Worm (Caenorhabditis elegans) whole organism, L4 larva: Measurements from ENCODE around the gene zip-6.

Source experiments
- ama-1 ChIP-seq: fragments of 150-350 bp; optimal IDR thresholded peaks from 2 replicates; lab custom pipeline; 2014; ENCODE audit warnings: inconsistent platforms, mixed read lengths
- ctbp-1 ChIP-seq: fragments of 200-800 bp; sonication (Bioruptor generic); IDR thresholded peaks from 2 replicates; pipeline ENCODE4 v1.3.6; 2022; ENCODE audit warnings: missing genetic modification reagents, missing genetic modification characterization, missing compliant biosample characterization
- sdz-12 ChIP-seq: fragments of 200-800 bp; sonication (Bioruptor generic); optimal IDR thresholded peaks from 2 replicates; lab custom pipeline; 2018; ENCODE audit warnings: mild to moderate bottlenecking, missing genetic modification characterization, missing compliant biosample characterization
- skn-1 ChIP-seq: fragments of 150-350 bp; optimal IDR thresholded peaks from 2 replicates; lab custom pipeline; 2014; ENCODE audit warnings: missing biosample characterization, missing genetic modification characterization
- zag-1 ChIP-seq: fragments of 150-350 bp; optimal IDR thresholded peaks from 2 replicates; lab custom pipeline; 2014; ENCODE audit warnings: missing biosample characterization, missing genetic modification characterization

ce11 chrIV:11212978-11213377, 5.0 kb downstream of the zip-6 start:
- TF ChIP-seq skn-1 (tag; lab: Kevin White, UChicago) (no peak), zag-1 (tag; lab: Kevin White, UChicago) (no peak), ama-1 (lab: Kevin White, UChicago) (no peak), sdz-12 (GFP tag; lab: Kevin White, UChicago) (no peak), ctbp-1 (GFP tag; lab: Robert Waterston, UW) (no peak)
